Worm (Caenorhabditis elegans) whole organism, young adult: Measurements from ENCODE around the gene nhr-283.

Experiments used
- B0261.1 ChIP-seq: sonication (generic microtip); optimal IDR thresholded peaks from 2 replicates; lab custom pipeline; 2016; ENCODE audit warnings: mild to moderate bottlenecking, missing genetic modification characterization, moderate library complexity, missing compliant biosample characterization
- C06A6.2 ChIP-seq: fragments of 200-800 bp; sonication (Bioruptor generic); conservative IDR thresholded peaks from 2 replicates; pipeline ENCODE4 v1.3.6; 2022; ENCODE audit warnings: missing genetic modification characterization, missing compliant biosample characterization
- F22D6.2 ChIP-seq: sonication (generic microtip); optimal IDR thresholded peaks from 2 replicates; lab custom pipeline; 2016; ENCODE audit warnings: mild to moderate bottlenecking, missing genetic modification characterization, missing compliant biosample characterization
- F49E8.2 ChIP-seq: sonication (generic microtip); optimal IDR thresholded peaks from 3 replicates; lab custom pipeline; 2017; ENCODE audit warnings: missing genetic modification characterization, mild to moderate bottlenecking, missing compliant biosample characterization, antibody characterized with exemption, moderate library complexity; ENCODE audit not compliant: insufficient read depth
- K11D2.4 ChIP-seq: fragments of 200-800 bp; sonication (Bioruptor generic); IDR thresholded peaks from 2 replicates; pipeline ENCODE4 v1.3.6; 2022; ENCODE audit warnings: missing genetic modification reagents, missing genetic modification characterization, missing compliant biosample characterization
- T26A5.8 ChIP-seq: sonication (generic microtip); optimal IDR thresholded peaks from 2 replicates; lab custom pipeline; 2016; ENCODE audit warnings: missing genetic modification characterization, missing compliant biosample characterization
- Y53F4B.3 ChIP-seq: fragments of 200-800 bp; sonication (Bioruptor generic); IDR thresholded peaks from 2 replicates; pipeline ENCODE4 v1.3.6; 2022; ENCODE audit warnings: missing genetic modification reagents, missing genetic modification characterization, missing compliant biosample characterization
- Y53G8AR.9 ChIP-seq: fragments of 200-800 bp; sonication (Bioruptor generic); conservative IDR thresholded peaks from 2 replicates; pipeline ENCODE4 v1.3.6; 2022; ENCODE audit warnings: missing genetic modification reagents, missing genetic modification characterization, missing compliant biosample characterization
- Y79H2A.3 ChIP-seq: fragments of 200-800 bp; sonication (Bioruptor generic); conservative IDR thresholded peaks from 2 replicates; pipeline ENCODE4 v1.3.6; 2022; ENCODE audit warnings: missing genetic modification reagents, missing genetic modification characterization, missing compliant biosample characterization
- akir-1 ChIP-seq: fragments of 200-800 bp; sonication (Bioruptor generic); optimal IDR thresholded peaks from 2 replicates; lab custom pipeline; 2018; ENCODE audit warnings: mild to moderate bottlenecking, missing genetic modification characterization, moderate library complexity, missing compliant biosample characterization
- aptf-3 ChIP-seq: fragments of 200-800 bp; sonication (Bioruptor generic); IDR thresholded peaks from 2 replicates; pipeline ENCODE4 v1.3.6; 2022; ENCODE audit warnings: missing genetic modification characterization, missing compliant biosample characterization
- bed-1 ChIP-seq: fragments of 200-800 bp; sonication (Bioruptor generic); IDR thresholded peaks from 2 replicates; pipeline ENCODE4 v1.3.6; 2022; ENCODE audit warnings: missing genetic modification reagents, missing genetic modification characterization, missing compliant biosample characterization
- bed-2 ChIP-seq: fragments of 200-800 bp; sonication (Bioruptor generic); IDR thresholded peaks from 2 replicates; pipeline ENCODE4 v1.3.6; 2022; ENCODE audit warnings: missing genetic modification reagents, missing genetic modification characterization, missing compliant biosample characterization
- ceh-100 ChIP-seq: fragments of 200-800 bp; sonication (Bioruptor generic); IDR thresholded peaks from 2 replicates; pipeline ENCODE4 v1.3.6; 2022; ENCODE audit warnings: missing genetic modification reagents, missing genetic modification characterization, missing compliant biosample characterization
- ceh-79 ChIP-seq: sonication (generic microtip); optimal IDR thresholded peaks from 2 replicates; lab custom pipeline; 2017; ENCODE audit warnings: mild to moderate bottlenecking, missing genetic modification characterization, missing compliant biosample characterization
- ceh-91 ChIP-seq: fragments of 200-800 bp; sonication (Bioruptor generic); IDR thresholded peaks from 2 replicates; pipeline ENCODE4 v1.3.6; 2022; ENCODE audit warnings: missing genetic modification reagents, missing genetic modification characterization, missing compliant biosample characterization
- die-1 ChIP-seq: sonication (generic microtip); optimal IDR thresholded peaks from 2 replicates; lab custom pipeline; 2016; ENCODE audit warnings: missing genotype, mild to moderate bottlenecking, missing genetic modification characterization, missing compliant biosample characterization
- dox-1 ChIP-seq: fragments of 200-800 bp; sonication (Bioruptor generic); IDR thresholded peaks from 2 replicates; pipeline ENCODE4 v1.3.6; 2022; ENCODE audit warnings: missing genetic modification reagents, missing genetic modification characterization, missing compliant biosample characterization
- efl-1 ChIP-seq: fragments of 150-350 bp; optimal IDR thresholded peaks from 2 replicates; lab custom pipeline; 2014; ENCODE audit warnings: missing biosample characterization, missing genetic modification reagents, missing genetic modification characterization
- egl-44 ChIP-seq: fragments of 200-800 bp; sonication (Bioruptor generic); IDR thresholded peaks from 2 replicates; pipeline ENCODE4 v1.3.6; 2022; ENCODE audit warnings: missing genetic modification reagents, missing genetic modification characterization, missing compliant biosample characterization
- ekl-4 ChIP-seq: fragments of 200-800 bp; sonication (Bioruptor generic); IDR thresholded peaks from 2 replicates; pipeline ENCODE4 v1.3.6; 2022; ENCODE audit warnings: missing genetic modification reagents, missing genetic modification characterization, missing compliant biosample characterization
- gei-17 ChIP-seq: fragments of 200-800 bp; sonication (Bioruptor generic); optimal IDR thresholded peaks from 2 replicates; lab custom pipeline; 2018; ENCODE audit warnings: mild to moderate bottlenecking, missing genetic modification characterization, missing compliant biosample characterization
- hlh-26 ChIP-seq: fragments of 200-800 bp; sonication (Bioruptor generic); conservative IDR thresholded peaks from 2 replicates; pipeline ENCODE4 v1.3.6; 2022; ENCODE audit warnings: missing genetic modification reagents, missing genetic modification characterization, missing compliant biosample characterization
- hmg-1.2 ChIP-seq: fragments of 200-800 bp; sonication (Bioruptor generic); IDR thresholded peaks from 2 replicates; pipeline ENCODE4 v1.3.6; 2022; ENCODE audit warnings: missing genetic modification reagents, missing genetic modification characterization, missing compliant biosample characterization
- let-526 ChIP-seq: fragments of 200-800 bp; sonication (Bioruptor generic); IDR thresholded peaks from 2 replicates; pipeline ENCODE4 v1.3.6; 2022; ENCODE audit warnings: missing genetic modification reagents, missing genetic modification characterization, missing compliant biosample characterization
- lir-1 ChIP-seq: fragments of 200-800 bp; sonication (Bioruptor generic); conservative IDR thresholded peaks from 2 replicates; pipeline ENCODE4 v1.3.6; 2022; ENCODE audit warnings: missing genetic modification reagents, missing genetic modification characterization, missing compliant biosample characterization
- madf-10 ChIP-seq: sonication (generic microtip); optimal IDR thresholded peaks from 2 replicates; lab custom pipeline; 2016; ENCODE audit warnings: mild to moderate bottlenecking, missing genetic modification characterization, missing compliant biosample characterization
- madf-8 ChIP-seq: fragments of 200-800 bp; sonication (Bioruptor generic); conservative IDR thresholded peaks from 2 replicates; pipeline ENCODE4 v1.3.6; 2022; ENCODE audit warnings: missing genetic modification reagents, missing genetic modification characterization, missing compliant biosample characterization
- mel-28 ChIP-seq: sonication (generic microtip); optimal IDR thresholded peaks from 2 replicates; lab custom pipeline; 2016; ENCODE audit warnings: borderline replicate concordance, mild to moderate bottlenecking, missing genetic modification characterization, missing compliant biosample characterization
- mes-4 ChIP-seq: sonication (generic microtip); optimal IDR thresholded peaks from 2 replicates; lab custom pipeline; 2016; ENCODE audit warnings: missing genotype, missing genetic modification characterization, missing compliant biosample characterization
- nfya-2 ChIP-seq: fragments of 200-800 bp; sonication (Bioruptor generic); IDR thresholded peaks from 2 replicates; pipeline ENCODE4 v1.3.6; 2022; ENCODE audit warnings: missing genetic modification reagents, missing genetic modification characterization, missing compliant biosample characterization
- nhr-120 ChIP-seq: fragments of 200-800 bp; sonication (Bioruptor generic); IDR thresholded peaks from 2 replicates; pipeline ENCODE4 v1.3.6; 2022; ENCODE audit warnings: missing genetic modification characterization, missing compliant biosample characterization
- nhr-179 ChIP-seq: sonication (generic microtip); optimal IDR thresholded peaks from 2 replicates; lab custom pipeline; 2016; ENCODE audit warnings: mild to moderate bottlenecking, missing genetic modification characterization, missing compliant biosample characterization
- nhr-27 ChIP-seq: fragments of 200-800 bp; sonication (Bioruptor generic); optimal IDR thresholded peaks from 2 replicates; lab custom pipeline; 2018; ENCODE audit warnings: mild to moderate bottlenecking, missing genetic modification characterization, moderate library complexity, missing compliant biosample characterization
- rec-8 ChIP-seq, 2 experiments: sonication (generic microtip); optimal IDR thresholded peaks; 2 replicates each; lab custom pipeline; 2016; ENCODE audit warnings: mild to moderate bottlenecking in 2 of 2, missing genetic modification characterization in 2 of 2, missing genetic modification reagents in 2 of 2, missing genotype in 2 of 2, missing biosample characterization in 1 of 2, missing compliant biosample characterization in 1 of 2, moderate library complexity in 1 of 2
- snpc-4 ChIP-seq, 5 experiments: fragments of 150-350 bp in 1 of 5; sonication (generic microtip) in 4 of 5; optimal IDR thresholded peaks; 2 replicates each; lab custom pipeline; 2014 to 2018; ENCODE audit warnings: missing genetic modification characterization in 5 of 5, missing biosample characterization in 3 of 5, antibody characterized with exemption in 2 of 5, mild to moderate bottlenecking in 2 of 5, missing compliant biosample characterization in 2 of 5, missing genotype in 2 of 5, moderate library complexity in 2 of 5, missing genetic modification reagents in 1 of 5
- somi-1 ChIP-seq: fragments of 200-800 bp; sonication (Bioruptor generic); optimal IDR thresholded peaks from 2 replicates; lab custom pipeline; 2018; ENCODE audit warnings: mild to moderate bottlenecking, missing genetic modification characterization, missing compliant biosample characterization
- ztf-25 ChIP-seq: fragments of 200-800 bp; sonication (Bioruptor generic); IDR thresholded peaks from 2 replicates; pipeline ENCODE4 v1.3.6; 2022; ENCODE audit warnings: missing genetic modification reagents, missing genetic modification characterization, missing compliant biosample characterization

Gene nhr-283

DNA sequence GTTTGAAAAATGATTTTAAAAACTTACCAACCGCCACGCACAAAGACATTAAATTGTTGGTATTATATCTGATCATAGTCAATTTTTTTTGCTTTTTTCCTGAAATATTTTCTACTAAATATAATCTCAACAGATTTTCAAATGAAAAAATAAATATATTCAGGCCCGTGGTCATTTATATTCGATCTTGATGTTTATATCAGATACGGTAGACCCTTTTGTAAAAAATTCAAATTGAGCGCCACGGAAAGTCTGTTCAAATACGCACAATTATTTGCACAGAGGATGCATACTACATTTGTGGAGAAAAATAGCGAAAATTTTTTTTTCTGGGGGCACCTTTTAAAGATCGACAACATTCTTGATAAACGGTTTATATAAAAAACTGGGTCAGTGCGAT, 15.9 kb upstream of the nhr-283 start, which contains the start of gene T26E4.4:
Gene T26E4.4, minus strand, starts transcription at position 101 of the 400 bp plus-strand sequence.
- TF ChIP-seq somi-1 (GFP tag; lab: Kevin White, UChicago) = no peak
- TF ChIP-seq hlh-26 (GFP tag; lab: Robert Waterston, UW) = no peak
- TF ChIP-seq Y53F4B.3 (GFP tag; lab: Robert Waterston, UW) = no peak
- TF ChIP-seq efl-1 (GFP tag; lab: Kevin White, UChicago) = no peak
- TF ChIP-seq rec-8 (tag; optimal IDR thresholded peaks at IDR 0.05; lab: Kevin White, UChicago) = no peak
- no peak for TF ChIP-seq nfya-2 (GFP tag; lab: Robert Waterston, UW)
- no peak for TF ChIP-seq F22D6.2 (tag; lab: Kevin White, UChicago)
- TF ChIP-seq Y53G8AR.9 (GFP tag; lab: Robert Waterston, UW) = no peak
- TF ChIP-seq, all 124 proteins: peak for 0

DNA sequence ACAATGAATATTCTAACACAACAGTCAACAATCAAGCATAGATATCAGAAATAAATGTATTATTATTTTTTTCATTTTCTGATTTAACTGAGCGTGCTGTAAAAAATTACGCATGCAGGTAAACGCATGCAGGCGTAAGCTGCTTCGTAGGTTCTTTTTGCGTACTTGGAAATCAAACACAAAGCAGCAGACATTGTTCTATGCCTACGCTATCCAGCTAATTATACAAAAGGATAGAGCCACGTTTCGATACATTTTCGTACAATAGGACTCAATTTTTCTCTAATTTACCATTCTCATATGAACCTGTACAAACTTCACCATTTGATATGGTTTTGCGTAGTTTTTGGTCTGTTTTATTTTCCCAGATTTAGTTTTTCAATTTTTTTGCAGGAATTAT, 5.9 kb upstream of the nhr-283 start, which contains the start of gene T26E4.3:
Gene T26E4.3, plus strand, starts transcription at position 301 of the 400 bp plus-strand sequence.
- no peak for TF ChIP-seq let-526 (GFP tag; lab: Robert Waterston, UW)
- no peak for TF ChIP-seq lir-1 (GFP tag; lab: Robert Waterston, UW)
- TF ChIP-seq nhr-179 (tag; lab: Kevin White, UChicago) = no peak
- TF ChIP-seq, all 124 proteins: peak for 0

DNA sequence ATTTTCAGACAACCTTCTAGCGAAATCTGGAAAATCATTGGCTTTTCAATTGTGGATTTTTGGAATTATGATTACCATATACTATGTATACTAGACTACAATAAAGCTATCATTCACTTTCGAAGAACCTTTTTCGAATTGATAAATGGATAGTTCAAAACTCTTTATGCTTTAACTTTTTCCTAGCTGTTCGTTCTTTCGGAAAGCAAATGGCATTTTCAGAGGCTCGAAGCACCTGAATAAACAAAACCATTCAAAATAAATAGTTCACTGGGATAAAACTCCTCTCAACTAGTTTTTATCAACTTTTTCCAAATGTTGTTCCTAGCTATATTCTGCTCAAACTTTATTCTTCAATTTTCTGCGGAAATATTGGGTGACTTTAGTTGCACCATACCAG, 4.5 kb upstream of the nhr-283 start, which contains the start of gene T26E4.2:
Gene T26E4.2, plus strand, starts transcription at position 301 of the 400 bp plus-strand sequence.
- TF ChIP-seq madf-8 (GFP tag; lab: Robert Waterston, UW) = no peak

DNA sequence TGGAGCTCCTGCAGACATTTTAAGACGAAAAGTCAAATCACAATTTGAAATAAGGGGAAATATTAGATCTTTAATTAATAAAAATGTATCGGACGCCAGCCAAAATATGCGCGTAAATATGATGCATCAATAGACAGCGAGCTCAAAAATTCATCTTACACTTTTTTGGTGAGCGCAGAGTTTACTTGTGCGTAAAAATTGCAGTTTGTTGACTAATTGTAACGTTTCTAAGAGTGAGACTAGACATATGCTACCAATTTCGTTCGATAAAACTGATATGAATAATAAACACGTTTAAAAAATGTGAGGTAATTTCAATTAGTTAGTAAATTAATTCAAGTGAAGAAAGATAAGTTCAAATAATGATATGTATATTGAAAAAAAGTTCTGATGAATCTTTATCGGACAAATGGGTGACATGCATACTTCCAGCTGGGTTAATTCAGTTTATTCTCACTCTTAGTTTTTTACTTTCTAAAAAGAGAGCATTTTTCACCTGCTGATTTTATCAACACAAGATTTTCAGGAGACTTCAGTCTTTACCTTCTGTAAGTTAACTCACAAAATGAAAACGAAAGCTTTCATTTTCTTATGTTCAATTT, 2.7 kb upstream of the nhr-283 start, which contains the start of the genes nhr-285 and irld-52:
Gene nhr-285, minus strand, starts transcription at position 101 of the 602 bp plus-strand sequence.
Gene irld-52, plus strand, starts transcription at position 552 of the 602 bp plus-strand sequence.
- TF ChIP-seq hmg-1.2 (GFP tag; lab: Robert Waterston, UW) (no peak), K11D2.4 (GFP tag; lab: Robert Waterston, UW) (no peak), mes-4 (tag; lab: Kevin White, UChicago) (no peak), ceh-91 (no peak), bed-2 (GFP tag; lab: Robert Waterston, UW) (no peak), ekl-4 (GFP tag; lab: Robert Waterston, UW) (no peak), Y53F4B.3 (GFP tag; lab: Robert Waterston, UW) (no peak), gei-17 (GFP tag; lab: Kevin White, UChicago) (no peak), madf-8 (GFP tag; lab: Robert Waterston, UW) (no peak), Y79H2A.3 (no peak), aptf-3 (no peak), dox-1 (GFP tag; lab: Robert Waterston, UW) (no peak), ztf-25 (no peak), ceh-79 (no peak), B0261.1 (tag; lab: Kevin White, UChicago) (no peak), let-526 (GFP tag; lab: Robert Waterston, UW) (no peak)

DNA sequence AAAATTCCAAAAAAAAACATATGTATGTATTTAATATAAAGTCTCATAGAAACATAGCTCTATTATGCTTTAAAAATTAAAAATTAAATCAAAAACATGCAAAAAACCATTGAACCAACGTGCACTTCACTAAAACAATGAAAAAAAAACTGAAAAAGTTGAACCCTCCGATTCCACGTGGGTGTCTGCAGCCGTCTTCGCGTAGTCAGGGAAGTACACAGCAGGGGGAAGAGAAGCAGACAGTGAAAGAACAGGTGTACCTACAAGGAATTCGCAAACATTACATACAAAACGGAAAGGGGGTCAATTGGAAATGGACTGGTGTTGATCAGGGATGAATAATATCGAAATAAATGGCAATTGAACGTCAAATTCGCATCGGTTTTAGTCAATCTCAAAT, 2.6 kb downstream of the nhr-283 start:
- TF ChIP-seq die-1 (tag; lab: Kevin White, UChicago) (no peak), C06A6.2 (GFP tag; lab: Robert Waterston, UW) (no peak), hlh-26 (GFP tag; lab: Robert Waterston, UW) (no peak), bed-1 (GFP tag; lab: Robert Waterston, UW) (no peak)

DNA sequence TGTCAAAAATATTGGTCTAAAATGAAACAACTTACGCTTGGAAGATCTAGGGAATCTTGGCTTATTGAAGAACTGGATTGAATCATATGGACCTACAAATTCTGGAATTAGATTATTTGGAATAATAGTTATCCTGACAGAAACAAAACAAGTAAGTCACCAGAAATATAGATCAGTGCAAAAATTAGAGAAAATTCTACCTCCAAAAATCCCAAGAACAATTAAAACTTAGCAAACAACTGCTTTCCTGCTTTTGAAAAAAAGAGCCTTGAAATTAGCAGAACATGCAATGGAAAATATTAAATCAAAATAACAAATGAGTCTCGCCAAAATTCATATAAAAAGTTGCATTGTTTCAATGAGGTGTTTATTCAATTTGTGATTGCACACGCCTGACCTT, 3.4 kb downstream of the nhr-283 start, which contains the start of gene nhr-60:
Gene nhr-60, minus strand, starts transcription at position 101 of the 400 bp plus-strand sequence.
- TF ChIP-seq T26A5.8 (tag; lab: Kevin White, UChicago) (no peak), akir-1 (GFP tag; lab: Kevin White, UChicago) (no peak), snpc-4 (GFP tag; optimal IDR thresholded peaks at IDR 0.05; lab: Kevin White, UChicago) (no peak), snpc-4 (tag; optimal IDR thresholded peaks at IDR 0.05; lab: Kevin White, UChicago) (no peak), nhr-120 (GFP tag; lab: Robert Waterston, UW) (no peak), dox-1 (GFP tag; lab: Robert Waterston, UW) (no peak), nhr-27 (no peak), egl-44 (GFP tag; lab: Robert Waterston, UW) (no peak), mel-28 (no peak), F49E8.2 (tag; lab: Kevin White, UChicago) (no peak), ceh-91 (no peak), ceh-100 (GFP tag; lab: Robert Waterston, UW) (no peak), lir-1 (GFP tag; lab: Robert Waterston, UW) (no peak), madf-10 (no peak)
